Fruit fly (Drosophila melanogaster): ENCODE data around the gene CG44088.

dm6 chr3R:4740592-4741500, 34.0 kb downstream of the CG44088 start:
- TF ChIP-seq CG8478 (optimal IDR thresholded peaks at IDR 0.05) (no peak), CTCF (optimal IDR thresholded peaks at IDR 0.05) (no peak)
